Worm (Caenorhabditis elegans) whole organism, L4 larva: ENCODE data around the gene eif-2A.

Source experiments
- F37D6.2 ChIP-seq: sonication (generic microtip); optimal IDR thresholded peaks from 2 replicates; lab custom pipeline; 2016; ENCODE audit warnings: mild to moderate bottlenecking, missing genetic modification characterization, missing compliant biosample characterization
- R02D3.7 ChIP-seq: fragments of 150-350 bp; sonication (generic microtip); optimal IDR thresholded peaks from 3 replicates; lab custom pipeline; 2014; ENCODE audit warnings: missing biosample characterization, missing genetic modification characterization
- T20F7.1 ChIP-seq: fragments of 200-800 bp; sonication (Bioruptor generic); optimal IDR thresholded peaks from 2 replicates; lab custom pipeline; 2018; ENCODE audit warnings: mild to moderate bottlenecking, missing genetic modification characterization, missing compliant biosample characterization
- ZK546.5 ChIP-seq, 2 experiments: sonication (generic microtip); optimal IDR thresholded peaks; 2 replicates each; lab custom pipeline; 2017; ENCODE audit warnings: missing biosample characterization in 2 of 2, missing genetic modification characterization in 2 of 2
- aha-1 ChIP-seq: fragments of 150-350 bp; peaks from one replicate; lab custom pipeline; 2014; ENCODE audit warnings: missing biosample characterization, missing genetic modification characterization
- ama-1 ChIP-seq: fragments of 150-350 bp; optimal IDR thresholded peaks from 2 replicates; lab custom pipeline; 2014; ENCODE audit warnings: inconsistent platforms, mixed read lengths
- arid-1 ChIP-seq: fragments of 200-800 bp; sonication (Bioruptor generic); conservative IDR thresholded peaks from 2 replicates; pipeline ENCODE4 v1.3.6; 2022; ENCODE audit warnings: missing genetic modification reagents, missing genetic modification characterization, missing compliant biosample characterization
- ceh-44 ChIP-seq: fragments of 200-800 bp; sonication (Bioruptor generic); IDR thresholded peaks from 2 replicates; pipeline ENCODE4 v1.3.6; 2022; ENCODE audit warnings: missing genetic modification reagents, missing genetic modification characterization, missing compliant biosample characterization
- ces-1 ChIP-seq: fragments of 150-350 bp; sonication (generic microtip); optimal IDR thresholded peaks from 4 replicates; lab custom pipeline; 2014; ENCODE audit warnings: missing biosample characterization, missing genetic modification reagents, missing genetic modification characterization
- cey-2 ChIP-seq: sonication (generic microtip); optimal IDR thresholded peaks from 3 replicates; lab custom pipeline; 2017; ENCODE audit warnings: missing genetic modification characterization, mild to moderate bottlenecking, missing compliant biosample characterization, antibody characterized with exemption, borderline replicate concordance; ENCODE audit not compliant: insufficient read depth
- ctbp-1 ChIP-seq: fragments of 200-800 bp; sonication (Bioruptor generic); IDR thresholded peaks from 2 replicates; pipeline ENCODE4 v1.3.6; 2022; ENCODE audit warnings: missing genetic modification reagents, missing genetic modification characterization, missing compliant biosample characterization
- daf-16 ChIP-seq, 3 experiments: sonication (generic microtip); optimal IDR thresholded peaks; 2 replicates each; lab custom pipeline; 2016 to 2017; ENCODE audit warnings: missing genetic modification characterization in 3 of 3, missing genetic modification reagents in 3 of 3, mild to moderate bottlenecking in 2 of 3, missing compliant biosample characterization in 2 of 3, missing biosample characterization in 1 of 3, moderate library complexity in 1 of 3
- dmd-6 ChIP-seq: fragments of 200-800 bp; sonication (Bioruptor generic); IDR thresholded peaks from 2 replicates; pipeline ENCODE4 v1.3.6; 2022; ENCODE audit warnings: missing genetic modification reagents, missing genetic modification characterization, missing compliant biosample characterization
- dpl-1 ChIP-seq: fragments of 150-350 bp; optimal IDR thresholded peaks from 2 replicates; lab custom pipeline; 2014; ENCODE audit warnings: missing biosample characterization, missing genetic modification reagents, missing genetic modification characterization
- dve-1 ChIP-seq: sonication (generic microtip); optimal IDR thresholded peaks from 2 replicates; lab custom pipeline; 2017; ENCODE audit warnings: antibody characterized with exemption, mild to moderate bottlenecking, missing genetic modification characterization, missing compliant biosample characterization; ENCODE audit not compliant: insufficient read depth
- egl-43 ChIP-seq: fragments of 200-800 bp; sonication (Bioruptor generic); IDR thresholded peaks from 2 replicates; pipeline ENCODE4 v1.3.6; 2022; ENCODE audit warnings: missing genetic modification reagents, missing genetic modification characterization, missing compliant biosample characterization
- fkh-10 ChIP-seq: fragments of 150-350 bp; optimal IDR thresholded peaks from 2 replicates; lab custom pipeline; 2014; ENCODE audit warnings: missing biosample characterization, missing genetic modification reagents, missing genetic modification characterization
- fos-1 ChIP-seq: fragments of 150-350 bp; optimal IDR thresholded peaks from 2 replicates; lab custom pipeline; 2014; ENCODE audit warnings: missing biosample characterization, missing genetic modification characterization
- gei-8 ChIP-seq: fragments of 200-800 bp; sonication (Bioruptor generic); optimal IDR thresholded peaks from 2 replicates; lab custom pipeline; 2018; ENCODE audit warnings: mild to moderate bottlenecking, missing genetic modification characterization, missing compliant biosample characterization
- hif-1 ChIP-seq, 2 experiments: sonication (generic microtip); optimal IDR thresholded peaks; 2 replicates each; lab custom pipeline; 2016 to 2017; ENCODE audit warnings: missing compliant biosample characterization in 2 of 2, missing genetic modification characterization in 2 of 2, missing genetic modification reagents in 2 of 2, missing genotype in 2 of 2, mild to moderate bottlenecking in 1 of 2
- hlh-11 ChIP-seq: fragments of 200-800 bp; sonication (Bioruptor generic); optimal IDR thresholded peaks from 2 replicates; lab custom pipeline; 2018; ENCODE audit warnings: mild to moderate bottlenecking, missing genetic modification characterization, missing compliant biosample characterization
- hlh-30 ChIP-seq: sonication (generic microtip); optimal IDR thresholded peaks from 2 replicates; lab custom pipeline; 2017; ENCODE audit warnings: antibody characterized with exemption, mild to moderate bottlenecking, missing genetic modification characterization, missing compliant biosample characterization; ENCODE audit not compliant: insufficient read depth
- hmg-1.1 ChIP-seq: fragments of 200-800 bp; sonication (Bioruptor generic); IDR thresholded peaks from 2 replicates; pipeline ENCODE4 v1.3.6; 2022; ENCODE audit warnings: missing genetic modification reagents, missing genetic modification characterization, missing compliant biosample characterization
- lim-7 ChIP-seq: fragments of 200-800 bp; sonication (Bioruptor generic); IDR thresholded peaks from 2 replicates; pipeline ENCODE4 v1.3.6; 2022; ENCODE audit warnings: missing genetic modification characterization, missing compliant biosample characterization
- lin-29 ChIP-seq: fragments of 200-800 bp; sonication (Bioruptor generic); IDR thresholded peaks from 2 replicates; pipeline ENCODE4 v1.3.6; 2022; ENCODE audit warnings: missing genetic modification reagents, missing genetic modification characterization, missing compliant biosample characterization
- lin-38 ChIP-seq: fragments of 200-800 bp; sonication (Bioruptor generic); IDR thresholded peaks from 2 replicates; pipeline ENCODE4 v1.3.6; 2022; ENCODE audit warnings: missing genetic modification reagents, missing genetic modification characterization, missing compliant biosample characterization
- lsy-2 ChIP-seq, 2 experiments: fragments of 150-350 bp in 1 of 2; sonication (generic microtip) in 1 of 2; optimal IDR thresholded peaks; 2 replicates each; lab custom pipeline; 2014 to 2017; ENCODE audit warnings: missing biosample characterization in 2 of 2, missing genetic modification characterization in 2 of 2
- madf-9 ChIP-seq: fragments of 200-800 bp; sonication (Bioruptor generic); conservative IDR thresholded peaks from 2 replicates; pipeline ENCODE4 v1.3.6; 2022; ENCODE audit warnings: missing genetic modification reagents, missing genetic modification characterization, missing compliant biosample characterization
- mdl-1 ChIP-seq, 2 experiments: fragments of 150-350 bp in 1 of 2; sonication (generic microtip) in 1 of 2; optimal IDR thresholded peaks; 2 replicates each; lab custom pipeline; 2014 to 2017; ENCODE audit warnings: missing biosample characterization in 2 of 2, missing genetic modification characterization in 2 of 2
- mep-1 ChIP-seq: fragments of 150-350 bp; sonication (generic microtip); optimal IDR thresholded peaks from 3 replicates; lab custom pipeline; 2014; ENCODE audit warnings: missing biosample characterization, missing genetic modification characterization
- mes-2 ChIP-seq: sonication (generic microtip); optimal IDR thresholded peaks from 2 replicates; lab custom pipeline; 2016; ENCODE audit warnings: missing genotype, mild to moderate bottlenecking, missing genetic modification characterization, missing compliant biosample characterization; ENCODE audit not compliant: poor library complexity, severe bottlenecking
- mxl-2 ChIP-seq: fragments of 200-800 bp; sonication (Bioruptor generic); conservative IDR thresholded peaks from 2 replicates; pipeline ENCODE4 v1.3.6; 2022; ENCODE audit warnings: missing genetic modification reagents, missing genetic modification characterization, missing compliant biosample characterization
- mxl-3 ChIP-seq: fragments of 200-800 bp; sonication (Bioruptor generic); optimal IDR thresholded peaks from 2 replicates; lab custom pipeline; 2018; ENCODE audit warnings: mild to moderate bottlenecking, missing genetic modification characterization, missing compliant biosample characterization
- nhr-102 ChIP-seq: sonication (generic microtip); optimal IDR thresholded peaks from 2 replicates; lab custom pipeline; 2016; ENCODE audit warnings: mild to moderate bottlenecking, missing genetic modification characterization, moderate library complexity, missing compliant biosample characterization
- nhr-28 ChIP-seq: fragments of 150-350 bp; optimal IDR thresholded peaks from 2 replicates; lab custom pipeline; 2014; ENCODE audit warnings: missing biosample characterization, missing genetic modification characterization
- nhr-48 ChIP-seq: sonication (generic microtip); optimal IDR thresholded peaks from 2 replicates; lab custom pipeline; 2016; ENCODE audit warnings: mild to moderate bottlenecking, missing genetic modification characterization, missing compliant biosample characterization
- nhr-6 ChIP-seq: fragments of 150-350 bp; optimal IDR thresholded peaks from 2 replicates; lab custom pipeline; 2014; ENCODE audit warnings: missing biosample characterization, missing genetic modification characterization
- nhr-77 ChIP-seq: fragments of 150-350 bp; optimal IDR thresholded peaks from 2 replicates; lab custom pipeline; 2014; ENCODE audit warnings: missing biosample characterization, missing genetic modification characterization
- pha-4 ChIP-seq, 2 experiments: fragments of 150-350 bp in 1 of 2; fragments of 200-800 bp in 1 of 2; sonication (Bioruptor generic) in 1 of 2; IDR thresholded peaks in 1 of 2; optimal IDR thresholded peaks in 1 of 2; 2 replicates each; pipeline versions ENCODE4 v1.3.6 to Lab custom; 2014 to 2022; ENCODE audit warnings: missing genetic modification characterization in 2 of 2, missing genetic modification reagents in 2 of 2, missing biosample characterization in 1 of 2, missing compliant biosample characterization in 1 of 2
- pqm-1 ChIP-seq: sonication (generic microtip); optimal IDR thresholded peaks from 2 replicates; lab custom pipeline; 2017; ENCODE audit warnings: missing biosample characterization, missing genetic modification characterization
- rbr-2 ChIP-seq: sonication (generic microtip); optimal IDR thresholded peaks from 2 replicates; lab custom pipeline; 2016; ENCODE audit warnings: missing genotype, missing genetic modification characterization, missing compliant biosample characterization
- spr-1 ChIP-seq: sonication (generic microtip); optimal IDR thresholded peaks from 2 replicates; lab custom pipeline; 2016; ENCODE audit warnings: mild to moderate bottlenecking, missing genetic modification characterization, missing compliant biosample characterization
- tra-1 ChIP-seq: fragments of 200-800 bp; sonication (Bioruptor generic); IDR thresholded peaks from 2 replicates; pipeline ENCODE4 v1.3.6; 2022; ENCODE audit warnings: missing genetic modification reagents, missing genetic modification characterization, missing compliant biosample characterization
- unc-130 ChIP-seq: sonication (generic microtip); optimal IDR thresholded peaks from 2 replicates; lab custom pipeline; 2016; ENCODE audit warnings: missing genetic modification reagents, missing genetic modification characterization, missing compliant biosample characterization
- vab-7 ChIP-seq: fragments of 200-800 bp; sonication (Bioruptor generic); IDR thresholded peaks from 2 replicates; pipeline ENCODE4 v1.3.6; 2022; ENCODE audit warnings: missing genetic modification reagents, missing genetic modification characterization, missing compliant biosample characterization
- zag-1 ChIP-seq: fragments of 150-350 bp; optimal IDR thresholded peaks from 2 replicates; lab custom pipeline; 2014; ENCODE audit warnings: missing biosample characterization, missing genetic modification characterization
- zip-2 ChIP-seq: fragments of 150-350 bp; optimal IDR thresholded peaks from 2 replicates; lab custom pipeline; 2014; ENCODE audit warnings: missing biosample characterization, missing genetic modification characterization

eif-2A gene

DNA sequence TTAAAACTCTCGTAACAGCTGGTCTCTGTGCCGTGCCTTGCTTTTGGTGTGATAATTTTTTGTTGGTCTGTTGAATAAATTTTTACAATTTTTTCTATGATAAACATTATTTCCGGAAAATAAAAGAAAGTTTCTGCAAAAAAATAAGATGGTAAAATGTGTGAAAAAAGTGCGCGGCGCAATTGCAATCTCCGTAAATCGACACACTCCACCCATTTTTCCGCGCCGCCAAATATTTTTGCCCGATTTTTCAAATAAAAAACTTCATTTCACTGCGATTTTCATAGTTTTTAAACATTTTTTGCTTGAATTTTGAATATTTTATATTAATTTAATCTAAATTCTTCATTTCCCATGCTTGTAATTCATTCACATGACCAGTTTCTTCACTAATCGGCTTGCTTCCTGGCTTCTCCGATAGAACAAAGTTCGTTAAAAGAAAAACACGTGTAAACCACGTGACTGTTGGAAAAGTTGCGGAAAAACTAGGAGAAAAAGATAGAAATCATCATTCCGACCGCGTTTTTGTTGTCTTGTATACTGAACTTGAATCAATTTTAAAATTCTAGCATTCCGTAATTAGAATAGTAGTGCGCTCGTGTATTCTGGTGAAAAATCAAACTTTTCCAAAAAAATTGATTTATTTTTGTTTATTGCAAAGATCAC lies 28.4 kb upstream of the eif-2A start:
- no peak for TF ChIP-seq gei-8 (GFP tag; lab: Kevin White, UChicago)
- peak; percentile 31 for TF ChIP-seq unc-130 (GFP tag; lab: Kevin White, UChicago)
- TF ChIP-seq spr-1 (tag; lab: Kevin White, UChicago) = peak; percentile 25
- TF ChIP-seq F37D6.2 (tag; lab: Kevin White, UChicago) = peak; percentile 14
- TF ChIP-seq aha-1 (tag; lab: Kevin White, UChicago) = peak; percentile 76
- 0 out of 2 replicates have a peak, but pooled peaks have one; percentile 18 for TF ChIP-seq tra-1 (GFP tag; lab: Robert Waterston, UW)
- peak; percentile 77 for TF ChIP-seq hlh-11 (tag; lab: Kevin White, UChicago)
- TF ChIP-seq ama-1 = peak; percentile 70
- TF ChIP-seq mes-2 (tag; lab: Kevin White, UChicago) = peak; percentile 90
- TF ChIP-seq fos-1 = no peak
- TF ChIP-seq nhr-6 (tag; lab: Kevin White, UChicago) = peak; percentile 9
- peak; percentile 13 for TF ChIP-seq mxl-3 (GFP tag; lab: Kevin White, UChicago)
- TF ChIP-seq vab-7 = peak; percentile 44; the same call in 1 of the 2 replicates
- TF ChIP-seq fkh-10 (GFP tag; lab: Kevin White, UChicago) = peak; percentile 6
- TF ChIP-seq pha-4 (GFP tag; IDR thresholded peaks at IDR 0.05; lab: Robert Waterston, UW) = peak; percentile 40; the same call in 1 of the 2 replicates
- no peak for TF ChIP-seq pha-4 (tag; optimal IDR thresholded peaks at IDR 0.05; lab: Kevin White, UChicago)
- no peak for TF ChIP-seq cey-2 (tag; lab: Kevin White, UChicago)
- peak; percentile 74 for TF ChIP-seq dpl-1 (GFP tag; lab: Kevin White, UChicago)
- TF ChIP-seq zip-2 (tag; lab: Kevin White, UChicago) = peak; percentile 21
- peak; percentile 93 for TF ChIP-seq mep-1 (tag; lab: Kevin White, UChicago)
- TF ChIP-seq R02D3.7 (tag; lab: Kevin White, UChicago) = peak; percentile 99
- no peak for TF ChIP-seq ces-1 (GFP tag; lab: Kevin White, UChicago)
- TF ChIP-seq madf-9 (GFP tag; lab: Robert Waterston, UW) = no peak
- peak; percentile 67 for TF ChIP-seq hlh-30
- peak; percentile 53; the same call in 1 of the 2 replicates for TF ChIP-seq arid-1
- TF ChIP-seq dmd-6 (GFP tag; lab: Robert Waterston, UW) = 0 out of 2 replicates have a peak, but pooled peaks have one; percentile 24
- TF ChIP-seq hif-1 (tag; optimal IDR thresholded peaks at IDR 0.05; lab: Kevin White, UChicago) = peak in 1 of 2 experiments; percentile 65
- no peak for TF ChIP-seq lim-7 (GFP tag; lab: Robert Waterston, UW)
- TF ChIP-seq pqm-1 (tag; lab: Kevin White, UChicago) = peak; percentile 16
- TF ChIP-seq T20F7.1 = peak; percentile 57
- TF ChIP-seq dve-1 (tag; lab: Kevin White, UChicago) = peak; percentile 87
- TF ChIP-seq egl-43 = 0 out of 2 replicates have a peak, but pooled peaks have one; percentile 25
- TF ChIP-seq rbr-2 = peak; percentile 67
- TF ChIP-seq nhr-28 = peak; percentile 57
- peak; percentile 92 for TF ChIP-seq mxl-2 (GFP tag; lab: Robert Waterston, UW)
- TF ChIP-seq lin-38 (GFP tag; lab: Robert Waterston, UW) = peak; percentile 73
- no peak for TF ChIP-seq zag-1 (tag; lab: Kevin White, UChicago)
- TF ChIP-seq nhr-48 (tag; lab: Kevin White, UChicago) = peak; percentile 46
- peak; percentile 41 for TF ChIP-seq nhr-77
- TF ChIP-seq hmg-1.1 (GFP tag; lab: Robert Waterston, UW) = peak; percentile 47; the same call in 1 of the 2 replicates
- peak; percentile 43 for TF ChIP-seq nhr-102
- TF ChIP-seq mdl-1 (tag; optimal IDR thresholded peaks at IDR 0.05; lab: Kevin White, UChicago) = peak in 1 of 2 experiments; percentile 48
- no peak for TF ChIP-seq ctbp-1 (GFP tag; lab: Robert Waterston, UW)
- no peak for TF ChIP-seq ceh-44 (GFP tag; lab: Robert Waterston, UW)
- peak in 1 of 2 experiments; percentile 14 for TF ChIP-seq ZK546.5 (tag; optimal IDR thresholded peaks at IDR 0.05; lab: Kevin White, UChicago)
- TF ChIP-seq daf-16 (GFP tag; optimal IDR thresholded peaks at IDR 0.05; lab: Kevin White, UChicago) = peak in 1 of 2 experiments; percentile 27
- peak; percentile 70 for TF ChIP-seq daf-16 (tag; optimal IDR thresholded peaks at IDR 0.05; lab: Kevin White, UChicago)
- TF ChIP-seq lsy-2 (tag; optimal IDR thresholded peaks at IDR 0.05; lab: Kevin White, UChicago) = peak; percentile 34 to 86
- no peak for TF ChIP-seq lin-29 (GFP tag; lab: Robert Waterston, UW)
